Worm (Caenorhabditis elegans) whole organism, early embryonic: Measurements from ENCODE around the gene ins-23.

Experiments used
- B0310.2 ChIP-seq: sonication (generic microtip); optimal IDR thresholded peaks from 2 replicates; lab custom pipeline; 2016; ENCODE audit warnings: mild to moderate bottlenecking, missing genetic modification characterization, missing compliant biosample characterization
- aly-1 ChIP-seq: sonication (generic microtip); optimal IDR thresholded peaks from 2 replicates; lab custom pipeline; 2016; ENCODE audit warnings: missing genetic modification characterization, missing compliant biosample characterization
- ama-1 ChIP-seq: fragments of 150-350 bp; optimal IDR thresholded peaks from 2 replicates; lab custom pipeline; 2014
- ceh-13 ChIP-seq: fragments of 200-800 bp; sonication (Bioruptor generic); optimal IDR thresholded peaks from 2 replicates; lab custom pipeline; 2018; ENCODE audit warnings: mild to moderate bottlenecking, missing genetic modification characterization, missing compliant biosample characterization
- ceh-36 ChIP-seq: sonication (generic microtip); optimal IDR thresholded peaks from 2 replicates; lab custom pipeline; 2016; ENCODE audit warnings: missing genetic modification characterization, inconsistent platforms, missing compliant biosample characterization
- ets-7 ChIP-seq: sonication (generic microtip); optimal IDR thresholded peaks from 2 replicates; lab custom pipeline; 2016; ENCODE audit warnings: missing genotype, missing genetic modification characterization, missing compliant biosample characterization
- flt-1 ChIP-seq: fragments of 200-800 bp; sonication (Bioruptor generic); IDR thresholded peaks from 2 replicates; pipeline ENCODE4 v1.3.6; 2022; ENCODE audit warnings: missing genetic modification characterization, missing compliant biosample characterization
- hmg-4 ChIP-seq: fragments of 200-800 bp; sonication (Bioruptor generic); optimal IDR thresholded peaks from 2 replicates; lab custom pipeline; 2018; ENCODE audit warnings: mild to moderate bottlenecking, missing genetic modification characterization, missing compliant biosample characterization
- pes-1 ChIP-seq: fragments of 200-800 bp; sonication (Bioruptor generic); IDR thresholded peaks from 2 replicates; pipeline ENCODE4 v1.3.6; 2022; ENCODE audit warnings: missing genetic modification reagents, missing genetic modification characterization, missing compliant biosample characterization
- scrt-1 ChIP-seq: fragments of 200-800 bp; sonication (Bioruptor generic); IDR thresholded peaks from 2 replicates; pipeline ENCODE4 v1.3.6; 2022; ENCODE audit warnings: missing genetic modification characterization, missing compliant biosample characterization
- sea-1 ChIP-seq: fragments of 200-800 bp; sonication (Bioruptor generic); conservative IDR thresholded peaks from 2 replicates; pipeline ENCODE4 v1.3.6; 2022; ENCODE audit warnings: missing genetic modification characterization, missing compliant biosample characterization
- tbx-11 ChIP-seq: fragments of 200-800 bp; sonication (Bioruptor generic); IDR thresholded peaks from 2 replicates; pipeline ENCODE4 v1.3.6; 2022; ENCODE audit warnings: missing genetic modification characterization, missing compliant biosample characterization
- tbx-37 ChIP-seq: fragments of 200-800 bp; sonication (Bioruptor generic); conservative IDR thresholded peaks from 2 replicates; pipeline ENCODE4 v1.3.6; 2022; ENCODE audit warnings: missing genetic modification reagents, missing genetic modification characterization, missing compliant biosample characterization
- tra-4 ChIP-seq: sonication (generic microtip); optimal IDR thresholded peaks from 2 replicates; lab custom pipeline; 2017; ENCODE audit warnings: missing genetic modification characterization, missing compliant biosample characterization

Gene ins-23

ce11 chrIII:10069278-10069677 lies 41.2 kb downstream of the ins-23 start, which contains the start of gene T16G12.6:
T16G12.6 (plus strand) TSS chrIII:10069578.
- no peak for TF ChIP-seq ceh-36 (tag; lab: Kevin White, UChicago)
- TF ChIP-seq ama-1 (lab: Kevin White, UChicago): no peak
- TF ChIP-seq flt-1 (GFP tag; lab: Robert Waterston, UW): no peak
- TF ChIP-seq B0310.2: no peak
- TF ChIP-seq hmg-4: no peak
- no peak for TF ChIP-seq tra-4 (tag; lab: Kevin White, UChicago)
- no peak for TF ChIP-seq ets-7 (tag; lab: Kevin White, UChicago)
- no peak for TF ChIP-seq scrt-1 (GFP tag; lab: Robert Waterston, UW)
- no peak for TF ChIP-seq tbx-11 (GFP tag; lab: Robert Waterston, UW)
- no peak for TF ChIP-seq pes-1 (GFP tag; lab: Robert Waterston, UW)
- no peak for TF ChIP-seq ceh-13 (GFP tag; lab: Kevin White, UChicago)
- no peak for TF ChIP-seq aly-1
- no peak for TF ChIP-seq tbx-37 (GFP tag; lab: Robert Waterston, UW)
- TF ChIP-seq sea-1 (GFP tag; lab: Robert Waterston, UW): no peak

- no peak for TF ChIP-seq B0310.2
- no peak for TF ChIP-seq sea-1 (GFP tag; lab: Robert Waterston, UW)
- TF ChIP-seq ceh-36 (tag; lab: Kevin White, UChicago): no peak
- no peak for TF ChIP-seq tra-4 (tag; lab: Kevin White, UChicago)
- TF ChIP-seq ets-7 (tag; lab: Kevin White, UChicago): no peak
- TF ChIP-seq ceh-13 (GFP tag; lab: Kevin White, UChicago): no peak
- no peak for TF ChIP-seq pes-1 (GFP tag; lab: Robert Waterston, UW)
- TF ChIP-seq tbx-11 (GFP tag; lab: Robert Waterston, UW): no peak
- no peak for TF ChIP-seq flt-1 (GFP tag; lab: Robert Waterston, UW)
- TF ChIP-seq scrt-1 (GFP tag; lab: Robert Waterston, UW): no peak
- TF ChIP-seq hmg-4: no peak
Measured at ce11 chrIII:10076042-10076441, 48.0 kb downstream of the ins-23 start.

DNA sequence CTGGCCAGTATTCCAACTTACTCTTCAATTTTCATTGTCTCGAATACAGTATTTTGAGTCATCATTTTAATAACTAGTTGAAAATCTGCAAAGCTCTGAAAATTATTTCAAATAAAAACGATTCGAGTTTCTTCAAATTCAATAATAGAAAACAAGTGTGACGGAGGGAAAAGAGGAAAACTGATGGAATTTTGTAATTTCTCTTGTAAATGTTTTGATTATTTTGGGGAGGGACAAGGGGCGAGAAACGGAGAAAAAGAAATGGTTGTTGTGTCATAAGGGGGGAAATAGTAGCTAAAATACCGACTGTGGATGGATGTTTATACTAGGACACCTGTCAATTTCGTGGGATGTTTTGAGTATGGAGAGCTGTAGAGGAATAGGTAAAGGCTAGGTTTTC lies 50.1 kb downstream of the ins-23 start, which contains the start of gene T16G12.9:
Gene T16G12.9 (minus strand): TSS at position 101 of the 400 bp plus-strand sequence.
- no peak for TF ChIP-seq aly-1
- TF ChIP-seq ama-1 (lab: Kevin White, UChicago): no peak
- TF ChIP-seq tbx-37 (GFP tag; lab: Robert Waterston, UW): no peak
- no peak for TF ChIP-seq ceh-13 (GFP tag; lab: Kevin White, UChicago)
